Fruit fly (Drosophila melanogaster): Measurements from ENCODE around the gene CG33772.

DNA sequence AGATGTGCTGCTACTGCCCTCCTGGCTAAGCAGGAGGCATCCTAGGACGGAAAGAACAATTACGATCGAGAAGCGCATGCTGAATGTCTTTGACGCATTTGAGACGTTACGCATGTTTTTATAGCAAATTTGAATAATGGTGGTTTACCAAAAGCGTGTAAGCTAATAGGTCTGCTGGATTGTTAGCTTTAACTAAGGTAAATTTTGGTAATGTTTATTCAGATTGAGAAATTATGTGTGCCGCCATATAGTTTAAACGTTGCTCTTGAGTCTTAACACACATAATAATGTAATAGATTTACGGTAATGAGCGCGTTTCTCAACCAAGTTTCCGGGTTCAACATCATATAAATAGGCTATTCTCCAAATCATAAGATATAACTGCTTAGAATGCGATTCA lies 41.4 kb upstream of the CG33772 start, which contains the start of the genes CG12546 and CG14453:
- TF ChIP-seq GATAd (GFP tag; optimal IDR thresholded peaks at IDR 0.05) (no peak), psq (GFP tag; optimal IDR thresholded peaks at IDR 0.05) (no peak), Sp1 (GFP tag; optimal IDR thresholded peaks at IDR 0.05) (no peak), Dif (GFP tag; optimal IDR thresholded peaks at IDR 0.05; ENCODE audit: partially characterized antibody) (no peak), dsf (GFP tag; optimal IDR thresholded peaks at IDR 0.05; ENCODE audit: borderline replicate concordance) (no peak), sage (GFP tag; optimal IDR thresholded peaks at IDR 0.05) (no peak), Hnf4 (GFP tag; optimal IDR thresholded peaks at IDR 0.05) (no peak), lola (GFP tag; optimal IDR thresholded peaks at IDR 0.05) (no peak), usp (GFP tag; optimal IDR thresholded peaks at IDR 0.05) (no peak)
